Worm (Caenorhabditis elegans) whole organism, late embryonic: ENCODE results near the gene C18E9.2.

Experiments
- ceh-18 ChIP-seq: sonication (generic microtip); optimal IDR thresholded peaks from 2 replicates; lab custom pipeline; 2016; ENCODE audit warnings: missing genetic modification characterization, missing compliant biosample characterization
- ceh-19 ChIP-seq: fragments of 200-800 bp; sonication (Bioruptor generic); optimal IDR thresholded peaks from 2 replicates; lab custom pipeline; 2018; ENCODE audit warnings: mild to moderate bottlenecking, missing genetic modification characterization, missing compliant biosample characterization
- ceh-9 ChIP-seq: sonication (generic microtip); optimal IDR thresholded peaks from 2 replicates; lab custom pipeline; 2016; ENCODE audit warnings: mild to moderate bottlenecking, missing genetic modification characterization, inconsistent platforms, missing compliant biosample characterization
- che-1 ChIP-seq: sonication (generic microtip); optimal IDR thresholded peaks from 2 replicates; lab custom pipeline; 2016; ENCODE audit warnings: mild to moderate bottlenecking, missing genetic modification characterization, missing compliant biosample characterization
- elt-4 ChIP-seq: sonication (generic microtip); optimal IDR thresholded peaks from 2 replicates; lab custom pipeline; 2016; ENCODE audit warnings: missing genetic modification characterization, missing compliant biosample characterization
- eyg-1 ChIP-seq: sonication (generic microtip); optimal IDR thresholded peaks from 2 replicates; lab custom pipeline; 2016; ENCODE audit warnings: missing genotype, missing genetic modification characterization, missing compliant biosample characterization
- pha-4 ChIP-seq: fragments of 150-350 bp; optimal IDR thresholded peaks from 2 replicates; lab custom pipeline; 2018; ENCODE audit warnings: missing biosample characterization, missing genetic modification reagents, missing genetic modification characterization
- sox-2 ChIP-seq: fragments of 200-800 bp; sonication (Bioruptor generic); IDR thresholded peaks from 2 replicates; pipeline ENCODE4 v1.3.6; 2022; ENCODE audit warnings: missing genetic modification reagents, missing genetic modification characterization, missing compliant biosample characterization
- ttx-3 ChIP-seq: sonication (generic microtip); optimal IDR thresholded peaks from 2 replicates; lab custom pipeline; 2016; ENCODE audit warnings: missing genetic modification reagents, missing genetic modification characterization, missing compliant biosample characterization

C18E9.2 gene

ce11 chrII:9014877-9015505, 50.2 kb downstream of the C18E9.2 start:
- no peak for TF ChIP-seq pha-4
- TF ChIP-seq eyg-1 (tag; lab: Kevin White, UChicago) = no peak
- TF ChIP-seq ceh-9 (tag; lab: Kevin White, UChicago) = no peak
- TF ChIP-seq ceh-19 (GFP tag; lab: Kevin White, UChicago) = peak; percentile 17
- TF ChIP-seq elt-4 (tag; lab: Kevin White, UChicago) = no peak
- no peak for TF ChIP-seq sox-2 (GFP tag; lab: Robert Waterston, UW)
- TF ChIP-seq ttx-3 (tag; lab: Kevin White, UChicago) = no peak
- no peak for TF ChIP-seq che-1 (tag; lab: Kevin White, UChicago)
- peak; percentile 1 for TF ChIP-seq ceh-18 (tag; lab: Kevin White, UChicago)
